Fruit fly (Drosophila melanogaster) Kc167 (cell line): ENCODE data around the gene r-l.

Experiments
- Myc ChIP-seq: fragments of >200 bp; optimal IDR thresholded peaks from 2 replicates; lab custom pipeline; 2017; ENCODE audit warnings: missing external identifiers
- Sin3A ChIP-seq: fragments of >200 bp; optimal IDR thresholded peaks from 2 replicates; lab custom pipeline; 2018; ENCODE audit warnings: missing external identifiers
- h ChIP-seq: fragments of >200 bp; optimal IDR thresholded peaks from 3 replicates; lab custom pipeline; 2018; ENCODE audit warnings: missing external identifiers
- insv ChIP-seq: fragments of >200 bp; optimal IDR thresholded peaks from 3 replicates; lab custom pipeline; 2018; ENCODE audit warnings: missing external identifiers
- psq ChIP-seq: fragments of >200 bp; optimal IDR thresholded peaks from 2 replicates; lab custom pipeline; 2017; ENCODE audit warnings: missing external identifiers
- ttk ChIP-seq: sonication (Bioruptor generic); optimal IDR thresholded peaks from 2 replicates; lab custom pipeline; 2017; ENCODE audit warnings: missing external identifiers

The r-l gene

dm6 chr3R:21097160-21097559 lies 24.0 kb upstream of the r-l start:
- no peak for TF ChIP-seq Sin3A
- no peak for TF ChIP-seq Myc
- no peak for TF ChIP-seq psq (lab: Kevin White, UChicago)
- TF ChIP-seq h (lab: Kevin White, UChicago) = no peak
- TF ChIP-seq ttk (lab: Kevin White, UChicago) = no peak
- no peak for TF ChIP-seq insv (lab: Kevin White, UChicago)

- no peak for TF ChIP-seq psq (lab: Kevin White, UChicago)
- TF ChIP-seq Sin3A = no peak
- TF ChIP-seq ttk (lab: Kevin White, UChicago) = no peak
- TF ChIP-seq Myc = no peak
- TF ChIP-seq h (lab: Kevin White, UChicago) = no peak
- no peak for TF ChIP-seq insv (lab: Kevin White, UChicago)
Observed at dm6 chr3R:21096532-21097143, 23.5 kb upstream of the r-l start.

dm6 chr3R:21094292-21094691 lies 21.2 kb upstream of the r-l start:
- no peak for TF ChIP-seq ttk (lab: Kevin White, UChicago)
- TF ChIP-seq Myc = no peak
- no peak for TF ChIP-seq Sin3A
- no peak for TF ChIP-seq h (lab: Kevin White, UChicago)
- no peak for TF ChIP-seq psq (lab: Kevin White, UChicago)
- no peak for TF ChIP-seq insv (lab: Kevin White, UChicago)

- no peak for TF ChIP-seq Myc
- TF ChIP-seq Sin3A = no peak
- no peak for TF ChIP-seq insv (lab: Kevin White, UChicago)
- no peak for TF ChIP-seq ttk (lab: Kevin White, UChicago)
- no peak for TF ChIP-seq h (lab: Kevin White, UChicago)
- no peak for TF ChIP-seq psq (lab: Kevin White, UChicago)
Observed at dm6 chr3R:21092829-21093228, 19.7 kb upstream of the r-l start.

- TF ChIP-seq ttk (lab: Kevin White, UChicago) = no peak
- no peak for TF ChIP-seq Myc
- TF ChIP-seq psq (lab: Kevin White, UChicago) = no peak
- no peak for TF ChIP-seq insv (lab: Kevin White, UChicago)
- TF ChIP-seq Sin3A = no peak
- no peak for TF ChIP-seq h (lab: Kevin White, UChicago)
Observed at dm6 chr3R:21092036-21092435, 18.9 kb upstream of the r-l start.

- no peak for TF ChIP-seq psq (lab: Kevin White, UChicago)
- TF ChIP-seq ttk (lab: Kevin White, UChicago) = no peak
- no peak for TF ChIP-seq h (lab: Kevin White, UChicago)
- TF ChIP-seq insv (lab: Kevin White, UChicago) = no peak
- TF ChIP-seq Myc = no peak
- TF ChIP-seq Sin3A = no peak
Observed at dm6 chr3R:21091500-21091899, 18.4 kb upstream of the r-l start.

dm6 chr3R:21090230-21091021 lies 17.3 kb upstream of the r-l start:
- TF ChIP-seq insv (lab: Kevin White, UChicago) = no peak
- TF ChIP-seq h (lab: Kevin White, UChicago) = no peak
- TF ChIP-seq psq (lab: Kevin White, UChicago) = no peak
- TF ChIP-seq Myc = no peak
- no peak for TF ChIP-seq ttk (lab: Kevin White, UChicago)
- no peak for TF ChIP-seq Sin3A

dm6 chr3R:21089416-21089815 lies 16.3 kb upstream of the r-l start:
- no peak for TF ChIP-seq Myc
- TF ChIP-seq h (lab: Kevin White, UChicago) = no peak
- TF ChIP-seq ttk (lab: Kevin White, UChicago) = no peak
- TF ChIP-seq Sin3A = no peak
- TF ChIP-seq psq (lab: Kevin White, UChicago) = no peak
- no peak for TF ChIP-seq insv (lab: Kevin White, UChicago)

dm6 chr3R:21084979-21085378 lies 11.9 kb upstream of the r-l start:
- TF ChIP-seq insv (lab: Kevin White, UChicago) (no peak), Sin3A (no peak), h (lab: Kevin White, UChicago) (no peak), Myc (no peak), psq (lab: Kevin White, UChicago) (no peak), ttk (lab: Kevin White, UChicago) (no peak)

- TF ChIP-seq h (lab: Kevin White, UChicago) (no peak), ttk (lab: Kevin White, UChicago) (no peak), Myc (no peak), Sin3A (no peak), insv (lab: Kevin White, UChicago) (no peak), psq (lab: Kevin White, UChicago) (no peak)
Observed at dm6 chr3R:21080876-21081586, 7.9 kb upstream of the r-l start, which contains the start of gene HHEX. TSS of gene HHEX (minus strand) at chr3R:21080926.

dm6 chr3R:21078958-21079357 lies 5.8 kb upstream of the r-l start:
- TF ChIP-seq ttk (lab: Kevin White, UChicago) (no peak), insv (lab: Kevin White, UChicago) (no peak), Sin3A (no peak), h (lab: Kevin White, UChicago) (no peak), psq (lab: Kevin White, UChicago) (no peak), Myc (no peak)

- no peak for TF ChIP-seq insv (lab: Kevin White, UChicago)
- no peak for TF ChIP-seq h (lab: Kevin White, UChicago)
- TF ChIP-seq Sin3A = no peak
Observed at dm6 chr3R:21078211-21078610, 5.1 kb upstream of the r-l start.
